Worm (Caenorhabditis elegans) whole organism, L2 larva: ENCODE measurements around the gene ugt-34.

Source experiments
- R02D3.7 ChIP-seq: fragments of 150-350 bp; optimal IDR thresholded peaks from 2 replicates; lab custom pipeline; 2014; ENCODE audit warnings: missing biosample characterization, missing genetic modification characterization
- alr-1 ChIP-seq: fragments of 150-350 bp; optimal IDR thresholded peaks from 2 replicates; lab custom pipeline; 2014; ENCODE audit warnings: missing biosample characterization, missing genetic modification characterization
- fos-1 ChIP-seq: fragments of 150-350 bp; optimal IDR thresholded peaks from 2 replicates; lab custom pipeline; 2014; ENCODE audit warnings: missing biosample characterization, missing genetic modification characterization
- mdl-1 ChIP-seq, 2 experiments: fragments of 150-350 bp in 1 of 2; sonication (generic microtip) in 1 of 2; optimal IDR thresholded peaks; 2 replicates each; lab custom pipeline; 2017; ENCODE audit warnings: missing biosample characterization in 2 of 2, missing genetic modification characterization in 2 of 2
- snpc-4 ChIP-seq: fragments of 150-350 bp; optimal IDR thresholded peaks from 2 replicates; lab custom pipeline; 2014; ENCODE audit warnings: missing biosample characterization, missing genetic modification characterization

ce11 chrV:10664271-10664670 is 7.5 kb upstream of the ugt-34 start:
- TF ChIP-seq snpc-4 (tag; lab: Kevin White, UChicago) (no peak), fos-1 (tag; lab: Kevin White, UChicago) (no peak), alr-1 (tag; lab: Kevin White, UChicago) (no peak), R02D3.7 (tag; lab: Kevin White, UChicago) (no peak), mdl-1 (tag; optimal IDR thresholded peaks at IDR 0.05; lab: Kevin White, UChicago) (no peak)
